Worm (Caenorhabditis elegans): ENCODE results near the gene mkk-4.

DNA sequence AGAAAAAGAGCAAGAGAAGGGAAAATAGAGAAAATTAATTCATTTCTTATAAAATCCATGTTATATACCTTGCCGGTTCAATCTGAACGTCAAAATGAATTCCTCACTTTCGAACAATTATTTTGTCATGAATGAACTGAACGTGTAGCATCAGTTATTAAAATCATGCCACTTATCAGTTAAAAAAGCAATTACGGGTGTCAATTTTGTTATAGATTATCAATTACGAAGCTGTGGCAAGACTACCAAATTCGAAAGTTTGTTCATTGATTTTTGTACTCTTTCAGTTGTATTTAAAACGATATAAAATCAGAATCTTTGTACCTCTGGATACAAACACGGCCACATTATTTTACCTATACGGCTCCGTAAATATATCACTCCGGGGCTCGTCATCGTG lies 30.3 kb upstream of the mkk-4 start:
- TF ChIP-seq snpc-4 (GFP tag; optimal IDR thresholded peaks at IDR 0.05) (no peak), snpc-4 (tag; optimal IDR thresholded peaks at IDR 0.05) (no peak), unc-130 (GFP tag; optimal IDR thresholded peaks at IDR 0.05) (no peak), die-1 (tag; optimal IDR thresholded peaks at IDR 0.05) (no peak), nhr-120 (GFP tag; IDR thresholded peaks at IDR 0.05) (no peak), lir-1 (GFP tag; conservative IDR thresholded peaks at IDR 0.05) (no peak), ztf-25 (GFP tag; IDR thresholded peaks at IDR 0.05) (no peak), zfh-2 (GFP tag; conservative IDR thresholded peaks at IDR 0.05) (no peak), akir-1 (GFP tag; optimal IDR thresholded peaks at IDR 0.05) (no peak), tbp1 (GFP tag; optimal IDR thresholded peaks at IDR 0.05) (no peak), ceh-27 (GFP tag; optimal IDR thresholded peaks at IDR 0.05) (no peak), unc-62 (GFP tag; optimal IDR thresholded peaks at IDR 0.05) (no peak), F49E8.2 (tag; optimal IDR thresholded peaks at IDR 0.05; ENCODE audit: insufficient read depth) (no peak)

Measured in whole organism, young adult.